Fruit fly (Drosophila melanogaster): ENCODE measurements around the gene Amnionless.
A peak's percentile ranks its signal among the peaks of the same experiment; 100 is the strongest.

Amnionless gene

DNA sequence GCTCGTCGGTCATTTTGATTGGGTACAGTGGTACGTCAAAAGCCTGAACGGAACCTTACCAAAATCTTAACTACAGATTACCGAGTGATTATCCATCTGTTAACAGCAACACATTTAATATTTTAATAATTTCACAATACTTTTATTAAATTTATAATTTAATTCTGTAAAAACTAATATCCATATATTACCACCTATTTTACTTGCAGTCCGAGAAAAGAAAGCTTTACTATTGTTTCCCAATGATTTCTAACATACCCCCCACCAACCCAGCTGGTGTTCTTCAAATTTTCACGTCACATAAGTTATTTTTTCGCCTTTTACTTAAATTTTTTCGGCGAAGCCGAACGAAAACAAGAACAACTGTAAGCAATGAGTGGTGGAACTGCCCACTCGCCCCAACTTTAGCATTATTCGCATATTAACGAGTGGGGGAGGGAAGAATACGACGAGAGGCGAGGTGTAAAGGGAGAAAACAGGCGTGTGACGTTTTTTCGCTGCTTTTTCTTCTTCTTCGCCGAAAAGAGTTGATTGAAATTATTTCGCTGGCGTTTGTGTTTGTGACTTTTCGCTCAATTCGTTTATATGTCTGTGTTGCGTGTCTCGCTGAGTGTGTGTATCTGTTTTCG is 41.0 kb downstream of the Amnionless start (continued):
- TF ChIP-seq gcm2 (GFP tag; optimal IDR thresholded peaks at IDR 0.05) (no peak), CG30403 (GFP tag; optimal IDR thresholded peaks at IDR 0.05) (peak; percentile 56), Elba2 (GFP tag; optimal IDR thresholded peaks at IDR 0.05) (no peak), CG12155 (GFP tag; optimal IDR thresholded peaks at IDR 0.05) (peak; percentile 99), tio (GFP tag; optimal IDR thresholded peaks at IDR 0.05) (peak; percentile 33), D (optimal IDR thresholded peaks at IDR 0.05) (no peak), D (GFP tag; optimal IDR thresholded peaks at IDR 0.05) (no peak), CG8290 (GFP tag; optimal IDR thresholded peaks at IDR 0.05) (no peak), CG8290 (tag; optimal IDR thresholded peaks at IDR 0.05) (peak in 1 of 2 experiments; percentile 37), salm (tag; optimal IDR thresholded peaks at IDR 0.05) (no peak), ems (GFP tag; optimal IDR thresholded peaks at IDR 0.05) (no peak), klu (GFP tag; IDR thresholded peaks at IDR 0.05) (peak; percentile 42), sna (GFP tag; IDR thresholded peaks at IDR 0.05; ENCODE audit: partially characterized antibody) (no peak), so (GFP tag; IDR thresholded peaks at IDR 0.05) (no peak), Dbx (GFP tag; IDR thresholded peaks at IDR 0.05) (no peak), CG10274 (GFP tag; optimal IDR thresholded peaks at IDR 0.05) (peak; percentile 32), Hr51 (GFP tag; optimal IDR thresholded peaks at IDR 0.05) (peak; percentile 40 to 58), dimm (GFP tag; IDR thresholded peaks at IDR 0.05) (no peak), HHEX (GFP tag; optimal IDR thresholded peaks at IDR 0.05) (peak; percentile 73), trem (tag; optimal IDR thresholded peaks at IDR 0.05) (peak; percentile 60), lbe (GFP tag; optimal IDR thresholded peaks at IDR 0.05) (no peak), cwo (GFP tag; optimal IDR thresholded peaks at IDR 0.05) (peak; percentile 85), Bteb2 (GFP tag; optimal IDR thresholded peaks at IDR 0.05) (no peak), CG11247 (GFP tag; IDR thresholded peaks at IDR 0.05) (no peak), Adf1 (GFP tag; IDR thresholded peaks at IDR 0.05) (peak; percentile 80), az2 (GFP tag; optimal IDR thresholded peaks at IDR 0.05) (peak; percentile 23), CG15011 (GFP tag; optimal IDR thresholded peaks at IDR 0.05) (peak; percentile 53), Jarid2 (GFP tag; optimal IDR thresholded peaks at IDR 0.05) (no peak), dan (GFP tag; IDR thresholded peaks at IDR 0.05) (no peak), bbx (GFP tag; IDR thresholded peaks at IDR 0.05; ENCODE audit: partially characterized antibody) (no peak), ERR (GFP tag; optimal IDR thresholded peaks at IDR 0.05) (no peak), Deaf1 (tag; optimal IDR thresholded peaks at IDR 0.05) (peak; percentile 45), CG17912 (GFP tag; optimal IDR thresholded peaks at IDR 0.05) (no peak), hb (GFP tag; IDR thresholded peaks at IDR 0.05; ENCODE audit: partially characterized antibody) (no peak), dmrt11E (tag; optimal IDR thresholded peaks at IDR 0.05) (no peak), CG8388 (GFP tag; optimal IDR thresholded peaks at IDR 0.05) (peak; percentile 29), Ets65A (GFP tag) (peak; percentile 73), HmgZ (tag; optimal IDR thresholded peaks at IDR 0.05) (peak; percentile 20), Atf3 (GFP tag; optimal IDR thresholded peaks at IDR 0.05) (no peak), CG10321 (GFP tag; IDR thresholded peaks at IDR 0.05) (no peak), GATAe (GFP tag; conservative IDR thresholded peaks at IDR 0.05) (no peak), pfk (GFP tag; optimal IDR thresholded peaks at IDR 0.05) (no peak), CG4282 (GFP tag; optimal IDR thresholded peaks at IDR 0.05) (no peak), grau (tag; optimal IDR thresholded peaks at IDR 0.05) (peak; percentile 94), TFAM (GFP tag; optimal IDR thresholded peaks at IDR 0.05) (no peak), CG13624 (GFP tag; optimal IDR thresholded peaks at IDR 0.05) (no peak), Dll (GFP tag; IDR thresholded peaks at IDR 0.05; ENCODE audit: partially characterized antibody) (no peak), cg (GFP tag; optimal IDR thresholded peaks at IDR 0.05) (peak; percentile 56), CG31441 (GFP tag; IDR thresholded peaks at IDR 0.05) (peak; percentile 70), twi (tag; optimal IDR thresholded peaks at IDR 0.05) (no peak), tin (GFP tag; optimal IDR thresholded peaks at IDR 0.05) (peak; percentile 36)
